Fruit fly (Drosophila melanogaster) whole organism, wandering third instar larva: ENCODE results near the gene CG43739.

Experiments
- Myc ChIP-seq: fragments of >200 bp; optimal IDR thresholded peaks from 2 replicates; lab custom pipeline; 2017
- Vsx2 ChIP-seq: fragments of 200-300, 225-300 bp; sonication (Bioruptor generic); optimal IDR thresholded peaks from 2 replicates; lab custom pipeline; 2018; ENCODE audit warnings: missing biosample characterization, missing genetic modification characterization; ENCODE audit not compliant: partially characterized antibody
- dsf ChIP-seq: sonication (Bioruptor generic); optimal IDR thresholded peaks from 2 replicates; lab custom pipeline; 2016; ENCODE audit warnings: missing biosample characterization, missing genetic modification characterization, borderline replicate concordance
- pan ChIP-seq: fragments of >200 bp; optimal IDR thresholded peaks from 2 replicates; lab custom pipeline; 2017
- usp ChIP-seq: fragments of >200 bp; optimal IDR thresholded peaks from 2 replicates; lab custom pipeline; 2017; ENCODE audit warnings: missing biosample characterization, missing genetic modification characterization
- woc ChIP-seq: sonication (Bioruptor generic); optimal IDR thresholded peaks from 2 replicates; lab custom pipeline; 2016; ENCODE audit warnings: missing biosample characterization, mild to moderate bottlenecking, missing genetic modification characterization

- no peak for TF ChIP-seq Vsx2 (GFP tag; lab: Kevin White, UChicago)
- no peak for TF ChIP-seq dsf (GFP tag; lab: Kevin White, UChicago)
- no peak for TF ChIP-seq usp (GFP tag; lab: Kevin White, UChicago)
- no peak for TF ChIP-seq Myc (lab: Kevin White, UChicago)
- no peak for TF ChIP-seq woc (GFP tag; lab: Kevin White, UChicago)
- no peak for TF ChIP-seq pan (lab: Kevin White, UChicago)
Observed at dm6 chr2L:20965001-20965400, 46.3 kb upstream of the CG43739 start.
